Worm (Caenorhabditis elegans): ENCODE data around the gene C01G6.2.
A peak's percentile ranks its signal among the peaks of the same experiment; 100 is the strongest.

C01G6.2 gene

ce11 chrII:9308614-9309046, 41.8 kb downstream of the C01G6.2 start:
- no peak for TF ChIP-seq ceh-6 (GFP tag; optimal IDR thresholded peaks at IDR 0.05)
- TF ChIP-seq hlh-13 (GFP tag; optimal IDR thresholded peaks at IDR 0.05), result no peak
- TF ChIP-seq fkh-10 (GFP tag; optimal IDR thresholded peaks at IDR 0.05), result no peak
- no peak for TF ChIP-seq lin-11 (tag; optimal IDR thresholded peaks at IDR 0.05)
- peak; percentile 6 for TF ChIP-seq fkh-6 (tag; optimal IDR thresholded peaks at IDR 0.05)
- TF ChIP-seq nhr-11 (tag; optimal IDR thresholded peaks at IDR 0.05), result no peak
- TF ChIP-seq hlh-15 (tag; optimal IDR thresholded peaks at IDR 0.05), result no peak
- no peak for TF ChIP-seq C08G9.2 (tag; optimal IDR thresholded peaks at IDR 0.05)
- TF ChIP-seq gmeb-2 (tag; optimal IDR thresholded peaks at IDR 0.05), result no peak
- TF ChIP-seq nhr-232 (tag; optimal IDR thresholded peaks at IDR 0.05), result no peak
- no peak for TF ChIP-seq pag-3 (tag; optimal IDR thresholded peaks at IDR 0.05; ENCODE audit: borderline replicate concordance)
- TF ChIP-seq pax-1 (tag; optimal IDR thresholded peaks at IDR 0.05), result no peak
- no peak for TF ChIP-seq pros-1 (tag; optimal IDR thresholded peaks at IDR 0.05)
- TF ChIP-seq ttx-3 (tag; optimal IDR thresholded peaks at IDR 0.05), result no peak
- TF ChIP-seq ceh-22 (tag; optimal IDR thresholded peaks at IDR 0.05), result no peak
- peak; percentile 53 for TF ChIP-seq syd-9 (tag; optimal IDR thresholded peaks at IDR 0.05)
- peak; percentile 27 for TF ChIP-seq nfya-1 (tag; optimal IDR thresholded peaks at IDR 0.05)
- peak; percentile 45 for TF ChIP-seq ztf-16 (tag; optimal IDR thresholded peaks at IDR 0.05)
- TF ChIP-seq sox-2 (GFP tag; IDR thresholded peaks at IDR 0.05), result peak; percentile 12; the same call in 1 of the 2 replicates
- TF ChIP-seq elt-2 (tag; optimal IDR thresholded peaks at IDR 0.05), result no peak
- TF ChIP-seq ceh-19 (GFP tag; optimal IDR thresholded peaks at IDR 0.05), result no peak
- no peak for TF ChIP-seq K09A11.1 (tag; optimal IDR thresholded peaks at IDR 0.05; ENCODE audit: insufficient read depth)
- no peak for TF ChIP-seq mec-3 (tag; optimal IDR thresholded peaks at IDR 0.05; ENCODE audit: borderline replicate concordance)
- TF ChIP-seq ceh-9 (tag; optimal IDR thresholded peaks at IDR 0.05), result no peak
- no peak for TF ChIP-seq F13H6.1 (tag; optimal IDR thresholded peaks at IDR 0.05)
- TF ChIP-seq madf-2 (tag; optimal IDR thresholded peaks at IDR 0.05), result no peak
- TF ChIP-seq eyg-1 (tag; optimal IDR thresholded peaks at IDR 0.05), result no peak
- no peak for TF ChIP-seq pqm-1 (tag; optimal IDR thresholded peaks at IDR 0.05)
- TF ChIP-seq unc-86 (tag; optimal IDR thresholded peaks at IDR 0.05), result no peak
- no peak for TF ChIP-seq zip-5 (tag; optimal IDR thresholded peaks at IDR 0.05)
- TF ChIP-seq hlh-8 (tag; optimal IDR thresholded peaks at IDR 0.05), result no peak
- no peak for TF ChIP-seq elt-4 (tag; optimal IDR thresholded peaks at IDR 0.05)
- peak; percentile 33 for TF ChIP-seq ceh-34 (tag; optimal IDR thresholded peaks at IDR 0.05)
- peak; percentile 69 for TF ChIP-seq unc-42 (tag; optimal IDR thresholded peaks at IDR 0.05)
- TF ChIP-seq T23F11.4 (GFP tag; optimal IDR thresholded peaks at IDR 0.05), result no peak
- TF ChIP-seq unc-55 (GFP tag; optimal IDR thresholded peaks at IDR 0.05), result peak; percentile 98
- TF ChIP-seq Y22D7AL.16 (tag; optimal IDR thresholded peaks at IDR 0.05), result no peak
- TF ChIP-seq ceh-14 (tag; optimal IDR thresholded peaks at IDR 0.05), result no peak
- no peak for TF ChIP-seq hlh-6 (tag; optimal IDR thresholded peaks at IDR 0.05)
- no peak for TF ChIP-seq pha-2 (tag; optimal IDR thresholded peaks at IDR 0.05)
- no peak for TF ChIP-seq odd-2 (tag; optimal IDR thresholded peaks at IDR 0.05)
- TF ChIP-seq dve-1 (tag; optimal IDR thresholded peaks at IDR 0.05), result no peak
- TF ChIP-seq fax-1 (tag; optimal IDR thresholded peaks at IDR 0.05), result no peak
- peak; percentile 61 for TF ChIP-seq ref-2 (tag; optimal IDR thresholded peaks at IDR 0.05)
- TF ChIP-seq sox-4 (tag; optimal IDR thresholded peaks at IDR 0.05), result no peak
- no peak for TF ChIP-seq rnt-1 (tag; optimal IDR thresholded peaks at IDR 0.05)
- peak; percentile 14 for TF ChIP-seq tbx-7 (tag; optimal IDR thresholded peaks at IDR 0.05)
- no peak for TF ChIP-seq ceh-48 (tag; optimal IDR thresholded peaks at IDR 0.05)
- peak; percentile 90 for TF ChIP-seq tbx-2 (tag; optimal IDR thresholded peaks at IDR 0.05)
- TF ChIP-seq hlh-30 (tag; optimal IDR thresholded peaks at IDR 0.05; ENCODE audit: insufficient read depth), result peak; percentile 13
- TF ChIP-seq dmd-4 (tag; optimal IDR thresholded peaks at IDR 0.05; ENCODE audit: borderline replicate concordance), result no peak
- TF ChIP-seq ceh-30 (tag; optimal IDR thresholded peaks at IDR 0.05), result no peak
- peak; percentile 6 for TF ChIP-seq ceh-2 (tag; optimal IDR thresholded peaks at IDR 0.05)
- TF ChIP-seq pat-9 (tag; optimal IDR thresholded peaks at IDR 0.05), result no peak
